Fruit fly (Drosophila melanogaster) whole organism, embryonic: ENCODE measurements around the gene sti.

ENCODE experiments used
- B-H1 ChIP-seq: fragments of 200-800 bp; sonication (Bioruptor generic); IDR thresholded peaks from 3 replicates; pipeline ENCODE4 v1.3.6; 2022; ENCODE audit warnings: missing biosample characterization, missing genetic modification characterization
- CG10321 ChIP-seq: fragments of 200-800 bp; sonication (Bioruptor generic); IDR thresholded peaks from 2 replicates; pipeline ENCODE4 v1.3.6; 2022; ENCODE audit warnings: missing biosample characterization, missing genetic modification characterization
- CG11456 ChIP-seq: fragments of 200-800 bp; sonication (Bioruptor generic); IDR thresholded peaks from 3 replicates; pipeline ENCODE4 v1.3.6; 2022; ENCODE audit warnings: missing biosample characterization, missing genetic modification characterization
- CG11504 ChIP-seq: fragments of 200-800 bp; sonication (Bioruptor generic); optimal IDR thresholded peaks from 3 replicates; lab custom pipeline; 2019; ENCODE audit warnings: missing biosample characterization, mild to moderate bottlenecking, missing genetic modification characterization, moderate library complexity
- CG11696 ChIP-seq: fragments of 200-800 bp; sonication (Bioruptor generic); IDR thresholded peaks from 2 replicates; pipeline ENCODE4 v1.3.6; 2022; ENCODE audit warnings: missing biosample characterization, missing genetic modification characterization
- CG11723 ChIP-seq: fragments of 200-800 bp; sonication (Bioruptor generic); optimal IDR thresholded peaks from 2 replicates; lab custom pipeline; 2017; ENCODE audit warnings: missing biosample characterization, mild to moderate bottlenecking, missing genetic modification characterization
- CG14441 ChIP-seq: fragments of 200-800 bp; sonication (Bioruptor generic); IDR thresholded peaks from 2 replicates; pipeline ENCODE4 v1.3.6; 2022; ENCODE audit warnings: missing biosample characterization, missing genetic modification characterization
- CG15269 ChIP-seq: fragments of 200-800 bp; sonication (Bioruptor generic); optimal IDR thresholded peaks from 2 replicates; lab custom pipeline; 2018; ENCODE audit warnings: missing biosample characterization, mild to moderate bottlenecking, missing genetic modification characterization, moderate library complexity
- CG15514 ChIP-seq: fragments of 200-800 bp; sonication (Bioruptor generic); optimal IDR thresholded peaks from 3 replicates; lab custom pipeline; 2017; ENCODE audit warnings: missing biosample characterization, missing genetic modification characterization, mild to moderate bottlenecking, moderate library complexity, missing genetic modification reagents
- CG1603 ChIP-seq: fragments of 200-800 bp; sonication (Bioruptor generic); optimal IDR thresholded peaks from 2 replicates; lab custom pipeline; 2019; ENCODE audit warnings: missing biosample characterization, mild to moderate bottlenecking, missing genetic modification characterization, moderate library complexity
- CG18262 ChIP-seq: fragments of 200-800 bp; optimal IDR thresholded peaks from 3 replicates; lab custom pipeline; 2019; ENCODE audit warnings: missing biosample characterization, mild to moderate bottlenecking, missing genetic modification characterization, moderate library complexity
- CG18619 ChIP-seq: fragments of 200-800 bp; sonication (Bioruptor generic); optimal IDR thresholded peaks from 3 replicates; lab custom pipeline; 2017; ENCODE audit warnings: missing biosample characterization, mild to moderate bottlenecking, missing genetic modification characterization
- CG2120 ChIP-seq: fragments of 200-800 bp; sonication (Bioruptor generic); optimal IDR thresholded peaks from 3 replicates; lab custom pipeline; 2016; ENCODE audit warnings: missing biosample characterization, missing genetic modification characterization
- CG31388 ChIP-seq: fragments of 200-800 bp; sonication (Bioruptor generic); optimal IDR thresholded peaks from 2 replicates; lab custom pipeline; 2016; ENCODE audit warnings: missing biosample characterization, missing genetic modification characterization
- CG34422 ChIP-seq: fragments of 200-800 bp; sonication (Bioruptor generic); IDR thresholded peaks from 3 replicates; pipeline ENCODE4 v1.3.6; 2022; ENCODE audit warnings: missing biosample characterization, missing genetic modification characterization
- CG4360 ChIP-seq: fragments of 200-800 bp; sonication (Bioruptor generic); IDR thresholded peaks from 2 replicates; pipeline ENCODE4 v1.3.6; 2022; ENCODE audit warnings: missing biosample characterization, missing genetic modification characterization
- CG43689 ChIP-seq: fragments of 200-800 bp; sonication (Bioruptor generic); IDR thresholded peaks from 2 replicates; pipeline ENCODE4 v1.3.6; 2022; ENCODE audit warnings: missing biosample characterization, missing genetic modification characterization
- CG4730 ChIP-seq: fragments of 200-800 bp; sonication (Bioruptor generic); IDR thresholded peaks from 2 replicates; pipeline ENCODE4 v1.3.6; 2022; ENCODE audit warnings: missing biosample characterization, missing genetic modification characterization
- CG6654 ChIP-seq: fragments of 200-800 bp; sonication (Bioruptor generic); optimal IDR thresholded peaks from 2 replicates; lab custom pipeline; 2017; ENCODE audit warnings: missing biosample characterization, mild to moderate bottlenecking, missing genetic modification characterization
- CG7271 ChIP-seq: fragments of 200-800 bp; sonication (Bioruptor generic); optimal IDR thresholded peaks from 2 replicates; lab custom pipeline; 2018; ENCODE audit warnings: missing biosample characterization, mild to moderate bottlenecking, missing genetic modification characterization, moderate library complexity
- Hmr ChIP-seq: fragments of 200-800 bp; sonication (Bioruptor generic); optimal IDR thresholded peaks from 3 replicates; lab custom pipeline; 2017; ENCODE audit warnings: mild to moderate bottlenecking, missing biosample characterization, missing genetic modification reagents, missing genetic modification characterization
- Max ChIP-seq: fragments of 200-800 bp; sonication (Bioruptor generic); optimal IDR thresholded peaks from 2 replicates; lab custom pipeline; 2016; ENCODE audit warnings: missing biosample characterization, mild to moderate bottlenecking, missing genetic modification characterization
- Meics ChIP-seq: fragments of 200-800 bp; sonication (Bioruptor generic); optimal IDR thresholded peaks from 2 replicates; lab custom pipeline; 2017; ENCODE audit warnings: missing biosample characterization, mild to moderate bottlenecking, missing genetic modification characterization
- Myb ChIP-seq: fragments of 200-800 bp; sonication (Bioruptor generic); optimal IDR thresholded peaks from 2 replicates; lab custom pipeline; 2016; ENCODE audit warnings: missing biosample characterization, missing genetic modification characterization
- Oaz ChIP-seq: fragments of 200-800 bp; sonication (Bioruptor generic); IDR thresholded peaks from 2 replicates; pipeline ENCODE4 v1.3.6; 2022; ENCODE audit warnings: missing biosample characterization, missing genetic modification characterization
- PHDP ChIP-seq: fragments of 200-800 bp; sonication (Bioruptor generic); optimal IDR thresholded peaks from 3 replicates; lab custom pipeline; 2018; ENCODE audit warnings: missing biosample characterization, mild to moderate bottlenecking, missing genetic modification characterization, moderate library complexity
- Ptx1 ChIP-seq: fragments of 200-800 bp; sonication (Bioruptor generic); IDR thresholded peaks from 2 replicates; pipeline ENCODE4 v1.3.6; 2022; ENCODE audit warnings: missing biosample characterization, missing genetic modification characterization
- Sin3A ChIP-seq: fragments of >200 bp; optimal IDR thresholded peaks from 2 replicates; lab custom pipeline; 2018
- Sry-δ ChIP-seq: fragments of 200-800 bp; sonication (Bioruptor generic); optimal IDR thresholded peaks from 2 replicates; lab custom pipeline; 2016; ENCODE audit warnings: missing biosample characterization, missing genetic modification characterization
- Xbp1 ChIP-seq: fragments of 200-800 bp; sonication (Bioruptor generic); optimal IDR thresholded peaks from 3 replicates; lab custom pipeline; 2016; ENCODE audit warnings: missing biosample characterization, mild to moderate bottlenecking, missing genetic modification characterization
- br ChIP-seq: fragments of >200 bp; optimal IDR thresholded peaks from 2 replicates; lab custom pipeline; 2017
- chn ChIP-seq: fragments of 200-800 bp; sonication (Bioruptor generic); optimal IDR thresholded peaks from 2 replicates; lab custom pipeline; 2016; ENCODE audit warnings: missing biosample characterization, missing genetic modification characterization
- ci ChIP-seq: fragments of 200-800 bp; sonication (Bioruptor generic); IDR thresholded peaks from 3 replicates; pipeline ENCODE4 v1.3.6; 2022; ENCODE audit warnings: missing biosample characterization, missing genetic modification characterization
- crol ChIP-seq: fragments of 200-800 bp; sonication (Bioruptor generic); IDR thresholded peaks from 2 replicates; pipeline ENCODE4 v1.3.6; 2022; ENCODE audit warnings: missing biosample characterization, missing genetic modification characterization
- danr ChIP-seq: fragments of 200-800 bp; sonication (Bioruptor generic); IDR thresholded peaks from 2 replicates; pipeline ENCODE4 v1.3.6; 2022; ENCODE audit warnings: missing biosample characterization, missing genetic modification characterization
- ftz-f1 ChIP-seq: fragments of 200-800 bp; sonication (Bioruptor generic); optimal IDR thresholded peaks from 2 replicates; lab custom pipeline; 2016; ENCODE audit warnings: missing biosample characterization, missing genetic modification characterization
- gem ChIP-seq: fragments of 200-800 bp; sonication (Bioruptor generic); optimal IDR thresholded peaks from 2 replicates; lab custom pipeline; 2019; ENCODE audit warnings: missing biosample characterization, mild to moderate bottlenecking, missing genetic modification characterization, moderate library complexity
- hb ChIP-seq: fragments of 200-800 bp; sonication (Bioruptor generic); IDR thresholded peaks from 3 replicates; pipeline ENCODE4 v1.3.6; 2022; ENCODE audit warnings: missing biosample characterization, missing genetic modification characterization; ENCODE audit not compliant: partially characterized antibody
- insv ChIP-seq, 2 experiments: fragments of 200-800 bp; sonication (Bioruptor generic); optimal IDR thresholded peaks; 3 replicates each; lab custom pipeline; 2016 to 2018; ENCODE audit warnings: missing biosample characterization in 2 of 2, missing genetic modification characterization in 2 of 2
- kay ChIP-seq: fragments of 200-800 bp; sonication (Bioruptor generic); optimal IDR thresholded peaks from 2 replicates; lab custom pipeline; 2016; ENCODE audit warnings: missing biosample characterization, missing genetic modification characterization
- lola ChIP-seq, 3 experiments: fragments of >200 bp in 2 of 3; fragments of 200-800 bp in 1 of 3; sonication (Bioruptor generic) in 1 of 3; optimal IDR thresholded peaks; 2 replicates each; lab custom pipeline; 2017 to 2019; ENCODE audit warnings: missing biosample characterization in 3 of 3, missing genetic modification characterization in 3 of 3, mild to moderate bottlenecking in 1 of 3, moderate library complexity in 1 of 3
- mirr ChIP-seq: fragments of 200-800 bp; sonication (Bioruptor generic); optimal IDR thresholded peaks from 3 replicates; lab custom pipeline; 2018; ENCODE audit warnings: missing biosample characterization, mild to moderate bottlenecking, missing genetic modification characterization
- nerfin-2 ChIP-seq: fragments of 200-800 bp; sonication (Bioruptor generic); IDR thresholded peaks from 2 replicates; pipeline ENCODE4 v1.3.6; 2022; ENCODE audit warnings: missing biosample characterization, missing genetic modification characterization; ENCODE audit not compliant: partially characterized antibody
- nmo ChIP-seq: fragments of 200-800 bp; sonication (Bioruptor generic); optimal IDR thresholded peaks from 2 replicates; lab custom pipeline; 2018; ENCODE audit warnings: missing biosample characterization, mild to moderate bottlenecking, missing genetic modification characterization, moderate library complexity
- phol ChIP-seq: fragments of 200-800 bp; sonication (Bioruptor generic); optimal IDR thresholded peaks from 3 replicates; lab custom pipeline; 2018; ENCODE audit warnings: missing biosample characterization, mild to moderate bottlenecking, missing genetic modification characterization, moderate library complexity
- sens ChIP-seq: fragments of 200-800 bp; sonication (Bioruptor generic); peaks from one replicate; lab custom pipeline; 2016; ENCODE audit warnings: missing biosample characterization, missing genetic modification characterization
- slbo ChIP-seq: fragments of 200-800 bp; sonication (Bioruptor generic); IDR thresholded peaks from 2 replicates; pipeline ENCODE4 v1.3.6; 2022; ENCODE audit warnings: missing biosample characterization, missing genetic modification characterization
- sob ChIP-seq: fragments of 200-800 bp; sonication (Bioruptor generic); IDR thresholded peaks from 2 replicates; pipeline ENCODE4 v1.3.6; 2022; ENCODE audit warnings: missing biosample characterization, missing genetic modification characterization
- stc ChIP-seq: fragments of 200-800 bp; sonication (Bioruptor generic); IDR thresholded peaks from 2 replicates; pipeline ENCODE4 v1.3.6; 2022; ENCODE audit warnings: missing biosample characterization, missing genetic modification characterization
- unpg ChIP-seq: fragments of 200-800 bp; sonication (Bioruptor generic); optimal IDR thresholded peaks from 3 replicates; lab custom pipeline; 2018; ENCODE audit warnings: missing biosample characterization, mild to moderate bottlenecking, missing genetic modification characterization, moderate library complexity
- vvl ChIP-seq: fragments of 200-800 bp; sonication (Bioruptor generic); IDR thresholded peaks from 2 replicates; pipeline ENCODE4 v1.3.6; 2022; ENCODE audit warnings: missing biosample characterization, missing genetic modification characterization
- wdn ChIP-seq: fragments of 200-800 bp; sonication (Bioruptor generic); IDR thresholded peaks from 2 replicates; pipeline ENCODE4 v1.3.6; 2022; ENCODE audit warnings: missing biosample characterization, missing genetic modification characterization

The sti gene

dm6 chr3L:12482917-12483316 is 31.7 kb downstream of the sti start (continued):
- peak; percentile 86 for TF ChIP-seq gem
- TF ChIP-seq CG31388 (GFP tag; lab: Kevin White, UChicago): peak; percentile 27
- TF ChIP-seq Max: peak; percentile 75
- TF ChIP-seq Hmr (GFP tag; lab: Kevin White, UChicago): peak; percentile 60
- peak; percentile 88 for TF ChIP-seq CG18262
- peak; percentile 68 for TF ChIP-seq slbo (GFP tag; lab: Robert Waterston, UW)
- TF ChIP-seq Myb (GFP tag; lab: Kevin White, UChicago): no peak
- TF ChIP-seq hb (GFP tag; lab: Robert Waterston, UW): no peak
- TF ChIP-seq ci (GFP tag; lab: Robert Waterston, UW): peak; percentile 51; the same call in 1 of the 3 replicates
- TF ChIP-seq CG11504 (tag; lab: Kevin White, UChicago): peak; percentile 91
- peak; percentile 64; the same call in 2 of the 3 replicates for TF ChIP-seq CG34422 (GFP tag; lab: Robert Waterston, UW)
- TF ChIP-seq phol (tag; lab: Kevin White, UChicago): peak; percentile 86
- peak; percentile 69 for TF ChIP-seq CG18619 (GFP tag; lab: Kevin White, UChicago)
- peak; percentile 63 for TF ChIP-seq chn (GFP tag; lab: Kevin White, UChicago)
- TF ChIP-seq CG11456 (GFP tag; lab: Robert Waterston, UW): no peak
- TF ChIP-seq br (lab: Kevin White, UChicago): no peak
- TF ChIP-seq ftz-f1 (GFP tag; lab: Kevin White, UChicago): no peak
- TF ChIP-seq CG11723: peak; percentile 47
- TF ChIP-seq nmo: peak; percentile 88
- TF ChIP-seq stc (GFP tag; lab: Robert Waterston, UW): peak; percentile 77
- peak; percentile 60 for TF ChIP-seq CG14441 (GFP tag; lab: Robert Waterston, UW)
- TF ChIP-seq PHDP (tag; lab: Kevin White, UChicago): peak; percentile 78
- TF ChIP-seq CG6654: peak; percentile 20
- peak; percentile 69 for TF ChIP-seq unpg (GFP tag; lab: Kevin White, UChicago)
- peak; percentile 77 for TF ChIP-seq Meics
- no peak for TF ChIP-seq CG10321
- TF ChIP-seq CG11696 (GFP tag; lab: Robert Waterston, UW): peak; percentile 52; the same call in 1 of the 2 replicates
- TF ChIP-seq CG1603 (tag; lab: Kevin White, UChicago): no peak
- TF ChIP-seq Oaz (GFP tag; lab: Robert Waterston, UW): 0 out of 2 replicates have a peak, but pooled peaks have one; percentile 33
- TF ChIP-seq sob (GFP tag; lab: Robert Waterston, UW): peak; percentile 64
- TF ChIP-seq insv (GFP tag; optimal IDR thresholded peaks at IDR 0.05; lab: Kevin White, UChicago): no peak
- no peak for TF ChIP-seq Sin3A (lab: Kevin White, UChicago)
- peak; percentile 19 for TF ChIP-seq Sry-δ
- TF ChIP-seq CG4360 (GFP tag; lab: Robert Waterston, UW): no peak
- 0 out of 2 replicates have a peak, but pooled peaks have one; percentile 38 for TF ChIP-seq CG43689 (GFP tag; lab: Robert Waterston, UW)
- TF ChIP-seq kay (GFP tag; lab: Kevin White, UChicago): no peak
- TF ChIP-seq Ptx1 (GFP tag; lab: Robert Waterston, UW): peak; percentile 79
- TF ChIP-seq nerfin-2: no peak
- peak; percentile 22; the same call in 1 of the 2 replicates for TF ChIP-seq wdn (GFP tag; lab: Robert Waterston, UW)
- TF ChIP-seq Xbp1 (GFP tag; lab: Kevin White, UChicago): peak; percentile 82
- TF ChIP-seq CG4730 (GFP tag; lab: Robert Waterston, UW): peak; percentile 34; the same call in 1 of the 2 replicates
- TF ChIP-seq vvl (GFP tag; lab: Robert Waterston, UW): peak; percentile 72
- TF ChIP-seq danr (GFP tag; lab: Robert Waterston, UW): no peak
- peak; percentile 88 for TF ChIP-seq CG15269
- TF ChIP-seq lola (GFP tag; optimal IDR thresholded peaks at IDR 0.05; lab: Kevin White, UChicago): peak in 1 of 3 experiments; percentile 54
- TF ChIP-seq CG7271 (tag; lab: Kevin White, UChicago): no peak
- peak; percentile 66 for TF ChIP-seq B-H1
- TF ChIP-seq mirr (GFP tag; lab: Kevin White, UChicago): peak; percentile 10
- TF ChIP-seq sens: peak; percentile 95
- no peak for TF ChIP-seq crol (GFP tag; lab: Robert Waterston, UW)
- TF ChIP-seq CG2120 (GFP tag; lab: Kevin White, UChicago): peak; percentile 60
- TF ChIP-seq CG15514 (GFP tag; lab: Kevin White, UChicago): peak; percentile 43
